Worm (Caenorhabditis elegans) whole organism, L1 larva: ENCODE results near the gene C28C12.11.

Source experiments
- C04F5.9 ChIP-seq: sonication (generic microtip); optimal IDR thresholded peaks from 2 replicates; lab custom pipeline; 2016; ENCODE audit warnings: missing genetic modification characterization, missing compliant biosample characterization
- C34B4.2 ChIP-seq: sonication (generic microtip); optimal IDR thresholded peaks from 2 replicates; lab custom pipeline; 2017; ENCODE audit warnings: mild to moderate bottlenecking, missing genetic modification characterization, missing compliant biosample characterization
- F16B12.6 ChIP-seq: fragments of 150-350 bp; optimal IDR thresholded peaks from 2 replicates; lab custom pipeline; 2014; ENCODE audit warnings: missing biosample characterization, missing genetic modification characterization
- aha-1 ChIP-seq: fragments of 150-350 bp; optimal IDR thresholded peaks from 2 replicates; lab custom pipeline; 2014; ENCODE audit warnings: missing biosample characterization, missing genetic modification characterization
- aly-2 ChIP-seq: fragments of 150-350 bp; optimal IDR thresholded peaks from 2 replicates; lab custom pipeline; 2014; ENCODE audit warnings: missing biosample characterization, missing genetic modification characterization
- ceh-63 ChIP-seq: fragments of 200-800 bp; sonication (Bioruptor generic); optimal IDR thresholded peaks from 2 replicates; lab custom pipeline; 2018; ENCODE audit warnings: mild to moderate bottlenecking, missing genetic modification characterization, missing compliant biosample characterization
- ceh-8 ChIP-seq: fragments of 200-800 bp; sonication (Bioruptor generic); optimal IDR thresholded peaks from 2 replicates; lab custom pipeline; 2018; ENCODE audit warnings: mild to moderate bottlenecking, missing genetic modification characterization, moderate library complexity, missing compliant biosample characterization
- ceh-90 ChIP-seq: sonication (generic microtip); optimal IDR thresholded peaks from 2 replicates; lab custom pipeline; 2016; ENCODE audit warnings: missing genetic modification characterization, missing compliant biosample characterization
- dsc-1 ChIP-seq: sonication (generic microtip); optimal IDR thresholded peaks from 2 replicates; lab custom pipeline; 2016; ENCODE audit warnings: mild to moderate bottlenecking, missing genetic modification characterization, missing compliant biosample characterization
- efl-3 ChIP-seq: fragments of 200-800 bp; sonication (Bioruptor generic); optimal IDR thresholded peaks from 2 replicates; lab custom pipeline; 2018; ENCODE audit warnings: mild to moderate bottlenecking, missing genetic modification characterization, missing compliant biosample characterization
- egl-27 ChIP-seq, 2 experiments: fragments of 150-350 bp in 1 of 2; sonication (generic microtip); optimal IDR thresholded peaks; 3 replicates each; lab custom pipeline; 2017 to 2018; ENCODE audit warnings: missing biosample characterization in 2 of 2, missing genetic modification characterization in 2 of 2, missing genetic modification reagents in 2 of 2
- elt-3 ChIP-seq, 6 experiments: fragments of 150-350 bp in 1 of 6; sonication (generic microtip); optimal IDR thresholded peaks; 2 replicates each; lab custom pipeline; 2017 to 2018; ENCODE audit warnings: missing biosample characterization in 6 of 6, missing genetic modification characterization in 6 of 6, inconsistent platforms in 1 of 6
- ets-5 ChIP-seq: fragments of 200-800 bp; sonication (Bioruptor generic); IDR thresholded peaks from 2 replicates; pipeline ENCODE4 v1.3.6; 2022; ENCODE audit warnings: missing genetic modification characterization, missing compliant biosample characterization
- fkh-10 ChIP-seq: sonication (generic microtip); optimal IDR thresholded peaks from 2 replicates; lab custom pipeline; 2017; ENCODE audit warnings: missing biosample characterization, missing genetic modification reagents, missing genetic modification characterization
- fkh-8 ChIP-seq: sonication (generic microtip); optimal IDR thresholded peaks from 2 replicates; lab custom pipeline; 2016; ENCODE audit warnings: mild to moderate bottlenecking, missing genetic modification characterization, missing compliant biosample characterization
- grh-1 ChIP-seq: fragments of 200-800 bp; sonication (Bioruptor generic); IDR thresholded peaks from 2 replicates; pipeline ENCODE4 v1.3.6; 2022; ENCODE audit warnings: missing genetic modification reagents, missing genetic modification characterization, missing compliant biosample characterization
- hlh-4 ChIP-seq: sonication (generic microtip); optimal IDR thresholded peaks from 2 replicates; lab custom pipeline; 2016; ENCODE audit warnings: mild to moderate bottlenecking, missing genetic modification characterization, missing compliant biosample characterization
- isw-1 ChIP-seq: fragments of 200-800 bp; sonication (Bioruptor generic); IDR thresholded peaks from 2 replicates; pipeline ENCODE4 v1.3.6; 2022; ENCODE audit warnings: missing genetic modification characterization, missing compliant biosample characterization
- lin-35 ChIP-seq, 2 experiments: fragments of 150-350 bp; optimal IDR thresholded peaks; 2 replicates each; lab custom pipeline; 2014; ENCODE audit warnings: missing biosample characterization in 2 of 2, missing genetic modification characterization in 2 of 2, missing genetic modification reagents in 2 of 2
- lin-39 ChIP-seq: fragments of 150-350 bp; optimal IDR thresholded peaks from 2 replicates; lab custom pipeline; 2014; ENCODE audit warnings: missing biosample characterization, missing genetic modification reagents, missing genetic modification characterization
- lsy-2 ChIP-seq, 2 experiments: fragments of 150-350 bp; optimal IDR thresholded peaks; 2 replicates each; lab custom pipeline; 2014; ENCODE audit warnings: missing biosample characterization in 2 of 2, missing genetic modification characterization in 2 of 2
- mab-9 ChIP-seq: fragments of 200-800 bp; sonication (Bioruptor generic); IDR thresholded peaks from 2 replicates; pipeline ENCODE4 v1.3.6; 2022; ENCODE audit warnings: missing genetic modification reagents, missing genetic modification characterization, missing compliant biosample characterization
- mdl-1 ChIP-seq, 2 experiments: fragments of 150-350 bp; optimal IDR thresholded peaks; 2 replicates each; lab custom pipeline; 2014 to 2017; ENCODE audit warnings: missing biosample characterization in 2 of 2, missing genetic modification characterization in 2 of 2, inconsistent platforms in 1 of 2
- nhr-19 ChIP-seq: fragments of 200-800 bp; sonication (Bioruptor generic); conservative IDR thresholded peaks from 2 replicates; pipeline ENCODE4 v1.3.6; 2022; ENCODE audit warnings: missing genetic modification characterization, missing compliant biosample characterization
- nhr-20 ChIP-seq: sonication (generic microtip); optimal IDR thresholded peaks from 2 replicates; lab custom pipeline; 2016; ENCODE audit warnings: mild to moderate bottlenecking, missing genetic modification characterization, missing compliant biosample characterization
- nhr-237 ChIP-seq: fragments of 150-350 bp; optimal IDR thresholded peaks from 2 replicates; lab custom pipeline; 2014; ENCODE audit warnings: missing biosample characterization, missing genetic modification characterization
- nhr-28 ChIP-seq: fragments of 150-350 bp; optimal IDR thresholded peaks from 2 replicates; lab custom pipeline; 2014; ENCODE audit warnings: missing biosample characterization, missing genetic modification characterization
- nhr-47 ChIP-seq: sonication (generic microtip); optimal IDR thresholded peaks from 2 replicates; lab custom pipeline; 2016; ENCODE audit warnings: mild to moderate bottlenecking, missing genetic modification characterization, moderate library complexity, missing compliant biosample characterization
- nhr-84 ChIP-seq: sonication (generic microtip); optimal IDR thresholded peaks from 2 replicates; lab custom pipeline; 2017; ENCODE audit warnings: missing biosample characterization, missing genetic modification characterization
- nhr-85 ChIP-seq: sonication (generic microtip); peaks from one replicate; lab custom pipeline; 2016; ENCODE audit warnings: missing genetic modification characterization, inconsistent platforms, missing compliant biosample characterization
- pax-3 ChIP-seq: fragments of 200-800 bp; sonication (Bioruptor generic); optimal IDR thresholded peaks from 2 replicates; lab custom pipeline; 2018; ENCODE audit warnings: mild to moderate bottlenecking, missing genetic modification characterization, moderate library complexity, missing compliant biosample characterization
- snpc-4 ChIP-seq: fragments of 150-350 bp; optimal IDR thresholded peaks from 2 replicates; lab custom pipeline; 2014; ENCODE audit warnings: missing biosample characterization, missing genetic modification characterization
- snu-23 ChIP-seq: sonication (generic microtip); optimal IDR thresholded peaks from 2 replicates; lab custom pipeline; 2016; ENCODE audit warnings: missing genetic modification characterization, missing compliant biosample characterization
- sup-37 ChIP-seq: fragments of 200-800 bp; sonication (Bioruptor generic); optimal IDR thresholded peaks from 2 replicates; lab custom pipeline; 2018; ENCODE audit warnings: mild to moderate bottlenecking, missing genetic modification characterization, missing compliant biosample characterization
- swsn-7 ChIP-seq: sonication (generic microtip); optimal IDR thresholded peaks from 2 replicates; lab custom pipeline; 2016; ENCODE audit warnings: missing genetic modification characterization, missing compliant biosample characterization
- tbx-2 ChIP-seq: sonication (generic microtip); optimal IDR thresholded peaks from 2 replicates; lab custom pipeline; 2016; ENCODE audit warnings: missing genetic modification characterization, missing compliant biosample characterization
- unc-130 ChIP-seq: fragments of 150-350 bp; optimal IDR thresholded peaks from 2 replicates; lab custom pipeline; 2017; ENCODE audit warnings: missing biosample characterization, missing genetic modification characterization, inconsistent platforms
- unc-30 ChIP-seq: sonication (generic microtip); optimal IDR thresholded peaks from 2 replicates; lab custom pipeline; 2017; ENCODE audit warnings: missing biosample characterization, missing genetic modification characterization
- unc-86 ChIP-seq: sonication (generic microtip); optimal IDR thresholded peaks from 2 replicates; lab custom pipeline; 2016; ENCODE audit warnings: missing genetic modification characterization, missing compliant biosample characterization
- vab-15 ChIP-seq: sonication (generic microtip); optimal IDR thresholded peaks from 2 replicates; lab custom pipeline; 2017; ENCODE audit warnings: missing genotype, mild to moderate bottlenecking, missing genetic modification characterization, missing compliant biosample characterization
- xbp-1 ChIP-seq: sonication (generic microtip); optimal IDR thresholded peaks from 2 replicates; lab custom pipeline; 2016; ENCODE audit warnings: missing genetic modification characterization, missing compliant biosample characterization
- zag-1 ChIP-seq: fragments of 150-350 bp; optimal IDR thresholded peaks from 2 replicates; lab custom pipeline; 2014; ENCODE audit warnings: missing biosample characterization, missing genetic modification characterization
- zip-4 ChIP-seq: fragments of 200-800 bp; sonication (Bioruptor generic); optimal IDR thresholded peaks from 2 replicates; lab custom pipeline; 2018; ENCODE audit warnings: mild to moderate bottlenecking, missing genetic modification characterization, moderate library complexity, missing compliant biosample characterization

Gene C28C12.11

DNA sequence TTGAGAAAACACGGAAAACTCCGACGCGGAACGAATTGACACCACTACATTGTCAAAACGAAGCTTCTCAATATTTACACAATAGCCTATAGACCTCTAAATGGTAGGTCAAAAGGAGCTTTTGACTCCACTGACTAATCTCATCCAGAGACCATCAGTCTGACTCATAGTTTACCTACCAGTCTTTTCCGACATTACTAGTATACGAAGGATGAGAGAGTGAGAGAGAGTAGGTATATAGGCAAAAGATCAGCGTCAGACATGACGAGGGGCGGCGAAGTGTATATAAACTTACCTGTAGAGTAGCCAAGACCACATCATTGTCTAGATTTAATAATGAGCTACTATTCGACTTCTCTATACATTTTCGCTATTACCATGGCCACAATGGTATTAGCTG is 13.3 kb downstream of the C28C12.11 start, which contains the start of gene srlf-3:
Gene srlf-3, plus strand, starts transcription at position 301 of the 400 bp plus-strand sequence.
- TF ChIP-seq unc-130 (tag; lab: Kevin White, UChicago) = no peak
- TF ChIP-seq nhr-20 (tag; lab: Kevin White, UChicago) = no peak
- TF ChIP-seq grh-1 = no peak
- no peak for TF ChIP-seq aha-1 (tag; lab: Kevin White, UChicago)
- TF ChIP-seq nhr-85 (tag; lab: Kevin White, UChicago) = no peak
- TF ChIP-seq nhr-28 = no peak
- TF ChIP-seq ceh-8 (GFP tag; lab: Kevin White, UChicago) = no peak
- no peak for TF ChIP-seq snu-23 (GFP tag; lab: Kevin White, UChicago)
- no peak for TF ChIP-seq vab-15 (tag; lab: Kevin White, UChicago)
- no peak for TF ChIP-seq nhr-19
- TF ChIP-seq unc-86 (tag; lab: Kevin White, UChicago) = no peak
- no peak for TF ChIP-seq swsn-7 (tag; lab: Kevin White, UChicago)
- no peak for TF ChIP-seq C04F5.9
- TF ChIP-seq fkh-10 = no peak
- TF ChIP-seq F16B12.6 = no peak
- TF ChIP-seq tbx-2 (tag; lab: Kevin White, UChicago) = no peak
- TF ChIP-seq ets-5 (GFP tag; lab: Robert Waterston, UW) = no peak
- no peak for TF ChIP-seq mab-9 (GFP tag; lab: Robert Waterston, UW)
- TF ChIP-seq xbp-1 (tag; lab: Kevin White, UChicago) = no peak

DNA sequence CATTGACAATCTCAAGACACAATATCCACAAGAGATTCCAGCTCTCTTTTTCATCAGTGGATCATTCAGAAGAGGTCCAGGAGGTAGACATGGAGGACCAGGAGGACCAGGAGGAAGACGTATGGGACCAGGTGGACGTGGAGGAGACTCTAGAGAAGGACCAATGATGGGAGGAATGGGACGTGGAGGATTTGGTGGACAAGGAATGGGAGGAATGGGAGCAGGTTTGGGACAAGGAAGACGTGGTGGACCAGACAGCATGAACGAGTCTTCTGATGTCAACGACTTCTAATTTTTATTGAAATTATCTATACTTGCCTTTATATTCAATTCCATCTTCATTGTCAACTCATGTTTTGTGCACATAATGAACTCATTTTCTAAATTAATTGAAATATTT is 14.2 kb downstream of the C28C12.11 start:
- no peak for TF ChIP-seq nhr-84 (tag; lab: Kevin White, UChicago)
- no peak for TF ChIP-seq sup-37 (GFP tag; lab: Kevin White, UChicago)
- TF ChIP-seq elt-3 (tag; optimal IDR thresholded peaks at IDR 0.05; lab: Kevin White, UChicago) = no peak
- no peak for TF ChIP-seq lin-35 (GFP tag; optimal IDR thresholded peaks at IDR 0.05; lab: Kevin White, UChicago)
- no peak for TF ChIP-seq pax-3 (tag; lab: Kevin White, UChicago)
- no peak for TF ChIP-seq nhr-85 (tag; lab: Kevin White, UChicago)
- TF ChIP-seq isw-1 (GFP tag; lab: Robert Waterston, UW) = no peak
- TF ChIP-seq efl-3 (GFP tag; lab: Kevin White, UChicago) = no peak
- no peak for TF ChIP-seq egl-27 (tag; optimal IDR thresholded peaks at IDR 0.05; lab: Kevin White, UChicago)
- TF ChIP-seq unc-30 = no peak
- no peak for TF ChIP-seq unc-86 (tag; lab: Kevin White, UChicago)
- no peak for TF ChIP-seq snpc-4
- no peak for TF ChIP-seq nhr-237 (tag; lab: Kevin White, UChicago)
- no peak for TF ChIP-seq unc-130 (tag; lab: Kevin White, UChicago)
- no peak for TF ChIP-seq dsc-1 (tag; lab: Kevin White, UChicago)

DNA sequence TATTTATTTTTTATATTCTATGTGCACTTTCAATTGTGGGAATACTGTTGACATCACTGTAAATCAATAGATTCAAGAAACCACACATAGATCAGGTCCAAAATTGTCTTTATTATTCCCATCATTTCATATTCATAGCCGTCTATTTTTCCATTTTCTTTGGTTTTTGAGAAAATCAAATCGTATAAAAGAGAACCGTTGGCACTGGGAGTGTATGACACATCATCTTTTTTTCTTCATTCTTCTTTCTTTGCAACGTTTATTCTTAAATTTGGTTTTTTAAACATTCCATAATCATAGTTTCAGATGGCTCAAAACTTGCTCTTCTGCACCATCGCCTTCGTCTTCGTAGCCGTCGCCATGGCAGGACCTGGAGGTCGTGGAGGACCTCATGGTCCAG is 16.1 kb downstream of the C28C12.11 start, which contains the start of gene srlf-2:
Gene srlf-2, plus strand, starts transcription at position 301 of the 400 bp plus-strand sequence.
- TF ChIP-seq lsy-2 (tag; optimal IDR thresholded peaks at IDR 0.05; lab: Kevin White, UChicago) = no peak
- TF ChIP-seq fkh-8 = no peak
- TF ChIP-seq lin-35 (GFP tag; optimal IDR thresholded peaks at IDR 0.05; lab: Kevin White, UChicago) = no peak
- no peak for TF ChIP-seq lin-39 (tag; lab: Kevin White, UChicago)

DNA sequence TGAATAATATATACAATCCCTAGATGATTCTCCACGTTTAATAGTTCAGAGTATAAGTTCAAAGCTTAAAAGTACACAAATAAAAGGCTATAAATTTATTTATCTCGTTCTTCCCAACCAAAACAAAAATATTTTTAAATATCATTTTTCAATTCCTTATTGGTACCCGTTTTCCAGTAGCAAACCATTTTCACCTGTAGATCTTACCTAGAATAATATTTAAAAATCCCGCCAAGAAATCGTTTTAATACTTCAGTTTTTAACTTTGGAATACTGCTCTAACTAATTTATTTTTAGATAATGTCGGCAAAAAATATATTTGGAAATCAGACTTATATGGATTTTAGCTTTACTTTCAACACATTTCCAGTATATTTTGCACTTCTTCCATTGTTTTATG is 18.4 kb downstream of the C28C12.11 start, which contains the start of gene sru-7:
Gene sru-7, plus strand, starts transcription at position 301 of the 400 bp plus-strand sequence.
- TF ChIP-seq C04F5.9 (no peak), aly-2 (no peak), C34B4.2 (no peak), ceh-63 (no peak), nhr-85 (tag; lab: Kevin White, UChicago) (no peak), elt-3 (tag; optimal IDR thresholded peaks at IDR 0.05; lab: Kevin White, UChicago) (no peak), hlh-4 (tag; lab: Kevin White, UChicago) (no peak), zag-1 (tag; lab: Kevin White, UChicago) (no peak), xbp-1 (tag; lab: Kevin White, UChicago) (no peak), ceh-8 (GFP tag; lab: Kevin White, UChicago) (no peak), lin-35 (GFP tag; optimal IDR thresholded peaks at IDR 0.05; lab: Kevin White, UChicago) (no peak), nhr-47 (tag; lab: Kevin White, UChicago) (no peak), mdl-1 (tag; optimal IDR thresholded peaks at IDR 0.05; lab: Kevin White, UChicago) (no peak), ceh-90 (tag; lab: Kevin White, UChicago) (no peak), zip-4 (GFP tag; lab: Kevin White, UChicago) (no peak), egl-27 (tag; optimal IDR thresholded peaks at IDR 0.05; lab: Kevin White, UChicago) (no peak)
